Fruit fly (Drosophila melanogaster) ovary, adult (tissue): ENCODE results near the gene CG46518.
"Not testable (repeated sequence)": the region's sequence is repeated elsewhere in the genome, so short reads cannot be mapped to it uniquely, and the experiment has no call there.

Experiments
- CG17801 ChIP-seq: fragments of 200-800 bp; optimal IDR thresholded peaks from 2 replicates; lab custom pipeline; 2019; ENCODE audit warnings: missing biosample characterization, mild to moderate bottlenecking, missing genetic modification characterization, moderate library complexity; ENCODE audit not compliant: partially characterized antibody

The CG46518 gene

DNA sequence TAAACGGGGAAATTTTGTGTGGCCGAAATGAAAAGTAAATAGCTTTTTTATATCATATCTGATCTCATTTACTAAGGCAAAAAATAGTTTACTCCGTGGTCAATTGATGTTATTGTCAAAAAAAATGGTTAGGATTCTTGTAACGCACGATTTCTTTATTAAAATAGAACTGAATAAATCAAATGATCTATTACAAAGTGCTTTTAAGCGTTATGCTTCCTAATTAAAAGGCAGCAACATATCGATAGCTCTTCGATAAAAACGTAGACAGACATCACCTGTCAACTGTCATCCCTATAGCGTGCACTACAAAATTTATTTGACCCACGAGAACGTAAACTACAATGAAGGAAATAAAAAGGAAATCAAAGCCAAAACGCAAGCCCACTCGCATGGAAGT lies at the start of gene CG46518:
TSS of gene CG46518 (plus strand) at position 301 of the 400 bp plus-strand sequence.
- TF ChIP-seq CG17801 (GFP tag; lab: Kevin White, UChicago): not testable (repeated sequence)

DNA sequence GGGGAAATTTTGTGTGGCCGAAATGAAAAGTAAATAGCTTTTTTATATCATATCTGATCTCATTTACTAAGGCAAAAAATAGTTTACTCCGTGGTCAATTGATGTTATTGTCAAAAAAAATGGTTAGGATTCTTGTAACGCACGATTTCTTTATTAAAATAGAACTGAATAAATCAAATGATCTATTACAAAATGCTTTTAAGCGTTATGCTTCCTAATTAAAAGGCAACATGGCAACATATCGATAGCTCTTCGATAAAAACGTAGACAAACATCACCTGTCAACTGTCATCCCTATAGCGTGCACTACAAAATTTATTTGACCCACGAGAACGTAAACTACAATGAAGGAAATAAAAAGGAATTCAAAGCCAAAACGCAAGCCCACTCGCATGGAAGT lies 49.2 kb upstream of the CG46518 start, which contains the start of gene CG46510:
TSS of gene CG46510 (plus strand) at position 301 of the 400 bp plus-strand sequence.
- TF ChIP-seq CG17801 (GFP tag; lab: Kevin White, UChicago): not testable (repeated sequence)

DNA sequence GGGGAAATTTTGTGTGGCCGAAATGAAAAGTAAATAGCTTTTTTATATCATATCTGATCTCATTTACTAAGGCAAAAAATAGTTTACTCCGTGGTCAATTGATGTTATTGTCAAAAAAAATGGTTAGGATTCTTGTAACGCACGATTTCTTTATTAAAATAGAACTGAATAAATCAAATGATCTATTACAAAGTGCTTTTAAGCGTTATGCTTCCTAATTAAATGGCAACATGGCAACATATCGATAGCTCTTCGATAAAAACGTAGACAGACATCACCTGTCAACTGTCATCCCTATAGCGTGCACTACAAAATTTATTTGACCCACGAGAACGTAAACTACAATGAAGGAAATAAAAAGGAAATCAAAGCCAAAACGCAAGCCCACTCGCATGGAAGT lies 44.2 kb upstream of the CG46518 start, which contains the start of gene CG46511:
TSS of gene CG46511 (plus strand) at position 301 of the 400 bp plus-strand sequence.
- TF ChIP-seq CG17801 (GFP tag; lab: Kevin White, UChicago): not testable (repeated sequence)

DNA sequence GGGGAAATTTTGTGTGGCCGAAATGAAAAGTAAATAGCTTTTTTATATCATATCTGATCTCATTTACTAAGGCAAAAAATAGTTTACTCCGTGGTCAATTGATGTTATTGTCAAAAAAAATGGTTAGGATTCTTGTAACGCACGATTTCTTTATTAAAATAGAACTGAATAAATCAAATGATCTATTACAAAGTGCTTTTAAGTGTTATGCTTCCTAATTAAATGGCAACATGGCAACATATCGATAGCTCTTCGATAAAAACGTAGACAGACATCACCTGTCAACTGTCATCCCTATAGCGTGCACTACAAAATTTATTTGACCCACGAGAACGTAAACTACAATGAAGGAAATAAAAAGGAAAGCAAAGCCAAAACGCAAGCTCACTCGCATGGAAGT lies 39.3 kb upstream of the CG46518 start, which contains the start of gene CG46512:
TSS of gene CG46512 (plus strand) at position 301 of the 400 bp plus-strand sequence.
- not testable (repeated sequence) for TF ChIP-seq CG17801 (GFP tag; lab: Kevin White, UChicago)

DNA sequence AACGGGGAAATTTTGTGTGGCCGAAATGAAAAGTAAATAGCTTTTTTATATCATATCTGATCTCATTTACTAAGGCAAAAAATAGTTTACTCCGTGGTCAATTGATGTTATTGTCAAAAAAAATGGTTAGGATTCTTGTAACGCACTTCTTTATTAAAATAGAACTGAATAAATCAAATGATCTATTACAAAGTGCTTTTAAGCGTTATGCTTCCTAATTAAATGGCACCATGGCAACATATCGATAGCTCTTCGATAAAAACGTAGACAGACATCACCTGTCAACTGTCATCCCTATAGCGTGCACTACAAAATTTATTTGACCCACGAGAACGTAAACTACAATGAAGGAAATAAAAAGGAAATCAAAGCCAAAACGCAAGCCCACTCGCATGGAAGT lies 34.4 kb upstream of the CG46518 start, which contains the start of gene CG46513:
TSS of gene CG46513 (plus strand) at position 301 of the 400 bp plus-strand sequence.
- not testable (repeated sequence) for TF ChIP-seq CG17801 (GFP tag; lab: Kevin White, UChicago)

DNA sequence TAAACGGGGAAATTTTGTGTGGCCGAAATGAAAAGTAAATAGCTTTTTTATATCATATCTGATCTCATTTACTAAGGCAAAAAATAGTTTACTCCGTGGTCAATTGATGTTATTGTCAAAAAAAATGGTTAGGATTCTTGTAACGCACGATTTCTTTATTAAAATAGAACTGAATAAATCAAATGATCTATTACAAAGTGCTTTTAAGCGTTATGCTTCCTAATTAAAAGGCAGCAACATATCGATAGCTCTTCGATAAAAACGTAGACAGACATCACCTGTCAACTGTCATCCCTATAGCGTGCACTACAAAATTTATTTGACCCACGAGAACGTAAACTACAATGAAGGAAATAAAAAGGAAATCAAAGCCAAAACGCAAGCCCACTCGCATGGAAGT lies 29.5 kb upstream of the CG46518 start, which contains the start of gene CG46514:
TSS of gene CG46514 (plus strand) at position 301 of the 400 bp plus-strand sequence.
- TF ChIP-seq CG17801 (GFP tag; lab: Kevin White, UChicago): not testable (repeated sequence)

DNA sequence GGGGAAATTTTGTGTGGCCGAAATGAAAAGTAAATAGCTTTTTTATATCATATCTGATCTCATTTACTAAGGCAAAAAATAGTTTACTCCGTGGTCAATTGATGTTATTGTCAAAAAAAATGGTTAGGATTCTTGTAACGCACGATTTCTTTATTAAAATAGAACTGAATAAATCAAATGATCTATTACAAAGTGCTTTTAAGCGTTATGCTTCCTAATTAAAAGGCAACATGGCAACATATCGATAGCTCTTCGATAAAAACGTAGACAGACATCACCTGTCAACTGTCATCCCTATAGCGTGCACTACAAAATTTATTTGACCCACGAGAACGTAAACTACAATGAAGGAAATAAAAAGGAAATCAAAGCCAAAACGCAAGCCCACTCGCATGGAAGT lies 24.5 kb upstream of the CG46518 start, which contains the start of gene CG46515:
TSS of gene CG46515 (plus strand) at position 301 of the 400 bp plus-strand sequence.
- TF ChIP-seq CG17801 (GFP tag; lab: Kevin White, UChicago): not testable (repeated sequence)

DNA sequence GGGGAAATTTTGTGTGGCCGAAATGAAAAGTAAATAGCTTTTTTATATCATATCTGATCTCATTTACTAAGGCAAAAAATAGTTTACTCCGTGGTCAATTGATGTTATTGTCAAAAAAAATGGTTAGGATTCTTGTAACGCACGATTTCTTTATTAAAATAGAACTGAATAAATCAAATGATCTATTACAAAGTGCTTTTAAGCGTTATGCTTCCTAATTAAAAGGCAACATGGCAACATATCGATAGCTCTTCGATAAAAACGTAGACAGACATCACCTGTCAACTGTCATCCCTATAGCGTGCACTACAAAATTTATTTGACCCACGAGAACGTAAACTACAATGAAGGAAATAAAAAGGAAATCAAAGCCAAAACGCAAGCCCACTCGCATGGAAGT lies 14.3 kb upstream of the CG46518 start, which contains the start of gene CG46516:
TSS of gene CG46516 (plus strand) at position 301 of the 400 bp plus-strand sequence.
- not testable (repeated sequence) for TF ChIP-seq CG17801 (GFP tag; lab: Kevin White, UChicago)

DNA sequence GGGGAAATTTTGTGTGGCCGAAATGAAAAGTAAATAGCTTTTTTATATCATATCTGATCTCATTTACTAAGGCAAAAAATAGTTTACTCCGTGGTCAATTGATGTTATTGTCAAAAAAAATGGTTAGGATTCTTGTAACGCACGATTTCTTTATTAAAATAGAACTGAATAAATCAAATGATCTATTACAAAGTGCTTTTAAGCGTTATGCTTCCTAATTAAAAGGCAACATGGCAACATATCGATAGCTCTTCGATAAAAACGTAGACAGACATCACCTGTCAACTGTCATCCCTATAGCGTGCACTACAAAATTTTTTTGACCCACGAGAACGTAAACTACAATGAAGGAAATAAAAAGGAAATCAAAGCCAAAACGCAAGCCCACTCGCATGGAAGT lies 9.3 kb upstream of the CG46518 start, which contains the start of gene CG46517:
TSS of gene CG46517 (plus strand) at position 301 of the 400 bp plus-strand sequence.
- TF ChIP-seq CG17801 (GFP tag; lab: Kevin White, UChicago): not testable (repeated sequence)

DNA sequence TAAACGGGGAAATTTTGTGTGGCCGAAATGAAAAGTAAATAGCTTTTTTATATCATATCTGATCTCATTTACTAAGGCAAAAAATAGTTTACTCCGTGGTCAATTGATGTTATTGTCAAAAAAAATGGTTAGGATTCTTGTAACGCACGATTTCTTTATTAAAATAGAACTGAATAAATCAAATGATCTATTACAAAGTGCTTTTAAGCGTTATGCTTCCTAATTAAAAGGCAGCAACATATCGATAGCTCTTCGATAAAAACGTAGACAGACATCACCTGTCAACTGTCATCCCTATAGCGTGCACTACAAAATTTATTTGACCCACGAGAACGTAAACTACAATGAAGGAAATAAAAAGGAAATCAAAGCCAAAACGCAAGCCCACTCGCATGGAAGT lies 4.9 kb downstream of the CG46518 start, which contains the start of gene CG46519:
TSS of gene CG46519 (plus strand) at position 301 of the 400 bp plus-strand sequence.
- TF ChIP-seq CG17801 (GFP tag; lab: Kevin White, UChicago): not testable (repeated sequence)

DNA sequence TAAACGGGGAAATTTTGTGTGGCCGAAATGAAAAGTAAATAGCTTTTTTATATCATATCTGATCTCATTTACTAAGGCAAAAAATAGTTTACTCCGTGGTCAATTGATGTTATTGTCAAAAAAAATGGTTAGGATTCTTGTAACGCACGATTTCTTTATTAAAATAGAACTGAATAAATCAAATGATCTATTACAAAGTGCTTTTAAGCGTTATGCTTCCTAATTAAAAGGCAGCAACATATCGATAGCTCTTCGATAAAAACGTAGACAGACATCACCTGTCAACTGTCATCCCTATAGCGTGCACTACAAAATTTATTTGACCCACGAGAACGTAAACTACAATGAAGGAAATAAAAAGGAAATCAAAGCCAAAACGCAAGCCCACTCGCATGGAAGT lies 9.9 kb downstream of the CG46518 start, which contains the start of gene CG46520:
TSS of gene CG46520 (plus strand) at position 301 of the 400 bp plus-strand sequence.
- TF ChIP-seq CG17801 (GFP tag; lab: Kevin White, UChicago): not testable (repeated sequence)

DNA sequence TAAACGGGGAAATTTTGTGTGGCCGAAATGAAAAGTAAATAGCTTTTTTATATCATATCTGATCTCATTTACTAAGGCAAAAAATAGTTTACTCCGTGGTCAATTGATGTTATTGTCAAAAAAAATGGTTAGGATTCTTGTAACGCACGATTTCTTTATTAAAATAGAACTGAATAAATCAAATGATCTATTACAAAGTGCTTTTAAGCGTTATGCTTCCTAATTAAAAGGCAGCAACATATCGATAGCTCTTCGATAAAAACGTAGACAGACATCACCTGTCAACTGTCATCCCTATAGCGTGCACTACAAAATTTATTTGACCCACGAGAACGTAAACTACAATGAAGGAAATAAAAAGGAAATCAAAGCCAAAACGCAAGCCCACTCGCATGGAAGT lies 14.9 kb downstream of the CG46518 start, which contains the start of gene CG46521:
TSS of gene CG46521 (plus strand) at position 301 of the 400 bp plus-strand sequence.
- not testable (repeated sequence) for TF ChIP-seq CG17801 (GFP tag; lab: Kevin White, UChicago)

DNA sequence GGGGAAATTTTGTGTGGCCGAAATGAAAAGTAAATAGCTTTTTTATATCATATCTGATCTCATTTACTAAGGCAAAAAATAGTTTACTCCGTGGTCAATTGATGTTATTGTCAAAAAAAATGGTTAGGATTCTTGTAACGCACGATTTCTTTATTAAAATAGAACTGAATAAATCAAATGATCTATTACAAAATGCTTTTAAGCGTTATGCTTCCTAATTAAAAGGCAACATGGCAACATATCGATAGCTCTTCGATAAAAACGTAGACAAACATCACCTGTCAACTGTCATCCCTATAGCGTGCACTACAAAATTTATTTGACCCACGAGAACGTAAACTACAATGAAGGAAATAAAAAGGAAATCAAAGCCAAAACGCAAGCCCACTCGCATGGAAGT lies 19.9 kb downstream of the CG46518 start, which contains the start of gene CG46522:
TSS of gene CG46522 (plus strand) at position 301 of the 400 bp plus-strand sequence.
- not testable (repeated sequence) for TF ChIP-seq CG17801 (GFP tag; lab: Kevin White, UChicago)

DNA sequence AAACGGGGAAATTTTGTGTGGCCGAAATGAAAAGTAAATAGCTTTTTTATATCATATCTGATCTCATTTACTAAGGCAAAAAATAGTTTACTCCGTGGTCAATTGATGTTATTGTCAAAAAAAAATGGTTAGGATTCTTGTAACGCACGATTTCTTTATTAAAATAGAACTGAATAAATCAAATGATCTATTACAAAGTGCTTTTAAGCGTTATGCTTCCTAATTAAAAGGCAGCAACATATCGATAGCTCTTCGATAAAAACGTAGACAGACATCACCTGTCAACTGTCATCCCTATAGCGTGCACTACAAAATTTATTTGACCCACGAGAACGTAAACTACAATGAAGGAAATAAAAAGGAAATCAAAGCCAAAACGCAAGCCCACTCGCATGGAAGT lies 24.9 kb downstream of the CG46518 start, which contains the start of gene CG41562:
TSS of gene CG41562 (plus strand) at position 301 of the 400 bp plus-strand sequence.
- not testable (repeated sequence) for TF ChIP-seq CG17801 (GFP tag; lab: Kevin White, UChicago)
